Worm (Caenorhabditis elegans) whole organism, late embryonic: ENCODE data around the gene Y22D7AL.4.

Experiments used
- F13H6.1 ChIP-seq: sonication (generic microtip); optimal IDR thresholded peaks from 2 replicates; lab custom pipeline; 2016; ENCODE audit warnings: missing genetic modification characterization, missing compliant biosample characterization
- ceh-14 ChIP-seq: sonication (generic microtip); optimal IDR thresholded peaks from 2 replicates; lab custom pipeline; 2016; ENCODE audit warnings: missing genotype, missing genetic modification characterization, missing compliant biosample characterization
- ceh-6 ChIP-seq: fragments of 200-800 bp; sonication (Bioruptor generic); optimal IDR thresholded peaks from 2 replicates; lab custom pipeline; 2018; ENCODE audit warnings: mild to moderate bottlenecking, missing genetic modification characterization, missing compliant biosample characterization
- ets-4 ChIP-seq: sonication (generic microtip); optimal IDR thresholded peaks from 2 replicates; lab custom pipeline; 2016; ENCODE audit warnings: missing genetic modification characterization, missing compliant biosample characterization
- fkh-10 ChIP-seq: fragments of 150-350 bp; optimal IDR thresholded peaks from 2 replicates; lab custom pipeline; 2014; ENCODE audit warnings: missing biosample characterization, missing genetic modification reagents, missing genetic modification characterization
- hlh-30 ChIP-seq: sonication (generic microtip); optimal IDR thresholded peaks from 2 replicates; lab custom pipeline; 2017; ENCODE audit warnings: antibody characterized with exemption, missing genetic modification characterization, missing compliant biosample characterization; ENCODE audit not compliant: insufficient read depth
- nhr-11 ChIP-seq: fragments of 150-350 bp; optimal IDR thresholded peaks from 2 replicates; lab custom pipeline; 2014; ENCODE audit warnings: missing biosample characterization, missing genetic modification characterization
- nhr-232 ChIP-seq: sonication (generic microtip); optimal IDR thresholded peaks from 2 replicates; lab custom pipeline; 2016; ENCODE audit warnings: missing genetic modification characterization, missing compliant biosample characterization
- pha-4 ChIP-seq: fragments of 150-350 bp; optimal IDR thresholded peaks from 2 replicates; lab custom pipeline; 2018; ENCODE audit warnings: missing biosample characterization, missing genetic modification reagents, missing genetic modification characterization

DNA sequence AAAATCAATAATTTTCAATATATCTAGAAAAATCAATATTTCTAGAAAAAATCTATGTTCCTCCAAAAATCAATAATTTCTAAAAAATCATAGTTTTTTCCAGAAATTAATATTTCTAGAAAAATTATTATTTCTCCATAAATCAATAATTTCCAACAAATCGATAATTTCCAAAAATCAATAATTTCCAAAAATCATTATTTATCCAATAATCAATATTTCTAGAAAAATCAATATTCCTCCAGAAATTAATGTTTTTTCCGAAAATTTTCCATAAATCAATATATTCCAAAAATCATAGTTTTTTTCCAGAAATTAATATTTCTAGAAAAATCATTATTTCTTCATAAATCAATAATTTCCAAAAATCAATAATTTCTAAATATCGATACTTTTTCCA, 36.6 kb downstream of the Y22D7AL.4 start:
- TF ChIP-seq nhr-232 (tag; lab: Kevin White, UChicago) = no peak
- no peak for TF ChIP-seq nhr-11 (tag; lab: Kevin White, UChicago)
- no peak for TF ChIP-seq ets-4 (tag; lab: Kevin White, UChicago)
- no peak for TF ChIP-seq ceh-6
- TF ChIP-seq F13H6.1 = no peak
- TF ChIP-seq ceh-14 (tag; lab: Kevin White, UChicago) = no peak
- no peak for TF ChIP-seq pha-4 (tag; lab: Kevin White, UChicago)
- TF ChIP-seq fkh-10 = no peak
- no peak for TF ChIP-seq hlh-30 (tag; lab: Kevin White, UChicago)
